Worm (Caenorhabditis elegans): ENCODE measurements around the gene K08F8.15.
A peak's percentile ranks its signal among the peaks of the same experiment; 100 is the strongest.

K08F8.15 gene

DNA sequence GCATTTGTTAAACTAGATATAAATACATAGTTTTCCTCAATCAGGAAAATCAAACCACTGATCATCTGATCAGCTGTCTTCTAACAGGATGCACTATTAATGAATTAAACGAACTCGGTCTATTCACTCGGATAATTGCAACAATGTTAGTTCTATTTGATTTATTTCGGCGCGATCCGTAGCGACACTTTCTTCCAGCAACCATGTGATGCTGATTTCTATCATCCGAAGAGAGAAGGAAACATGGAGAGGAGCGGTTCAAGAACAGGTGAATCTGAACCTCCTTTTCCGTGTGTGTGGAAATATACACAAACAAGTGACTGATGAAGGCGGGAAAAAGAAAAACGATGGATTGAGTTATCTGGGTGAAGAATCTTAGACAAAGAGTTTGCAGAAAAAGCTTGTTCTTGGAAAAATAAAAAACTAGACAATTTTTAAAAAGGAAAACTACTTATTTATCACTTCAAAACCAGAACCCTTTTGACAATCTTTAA is 34.8 kb upstream of the K08F8.15 start:
- TF ChIP-seq nhr-28 (tag; optimal IDR thresholded peaks at IDR 0.05): peak; percentile 4
- TF ChIP-seq unc-130 (GFP tag; optimal IDR thresholded peaks at IDR 0.05): no peak
- TF ChIP-seq hlh-11 (tag; optimal IDR thresholded peaks at IDR 0.05): peak; percentile 13
- no peak for TF ChIP-seq lin-13 (GFP tag; optimal IDR thresholded peaks at IDR 0.05)
- TF ChIP-seq tra-1 (GFP tag; IDR thresholded peaks at IDR 0.05): no peak

DNA sequence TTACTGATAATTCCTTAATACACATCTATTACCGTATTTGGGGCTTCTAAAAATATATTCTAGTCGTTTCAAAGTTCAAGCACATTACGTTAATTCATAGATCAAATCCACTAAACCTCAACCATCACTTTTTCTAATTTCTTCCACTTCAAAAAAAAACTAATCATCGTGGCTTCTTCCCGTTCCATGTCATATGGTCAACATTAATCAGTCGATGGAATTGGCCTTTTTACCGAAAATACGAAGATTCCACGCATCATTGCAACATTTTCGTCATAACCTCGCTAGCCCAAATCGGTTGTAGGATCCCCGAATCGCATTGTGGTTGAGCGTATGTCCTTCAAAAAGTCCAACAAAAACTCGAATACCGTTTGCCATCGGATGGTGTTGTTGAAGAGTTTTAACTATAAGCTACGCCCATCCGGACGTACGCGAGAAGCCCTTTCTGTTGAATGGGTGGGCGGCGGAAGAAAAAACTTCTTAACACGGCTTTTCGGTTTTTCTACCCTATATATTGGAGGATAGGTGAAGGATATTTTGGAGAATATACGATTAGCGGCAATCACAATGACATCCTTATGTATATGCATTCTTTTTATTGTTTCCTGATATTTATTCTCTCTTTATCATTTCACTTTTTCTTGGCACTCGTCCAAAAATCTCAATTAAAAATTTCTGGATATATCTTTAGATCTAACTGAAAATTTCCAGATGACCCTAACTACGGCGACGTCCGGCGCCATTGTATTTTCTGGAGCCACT is 34.1 kb upstream of the K08F8.15 start, which contains the start of gene rol-6:
TSS of gene rol-6 (plus strand) at position 712 of the 762 bp plus-strand sequence.
- TF ChIP-seq madf-5 (GFP tag; IDR thresholded peaks at IDR 0.05): no peak
- TF ChIP-seq mdl-1 (tag; optimal IDR thresholded peaks at IDR 0.05): no peak
- TF ChIP-seq aha-1 (tag): peak; percentile 85
- no peak for TF ChIP-seq mxl-3 (GFP tag; optimal IDR thresholded peaks at IDR 0.05)
- TF ChIP-seq nhr-111 (GFP tag; optimal IDR thresholded peaks at IDR 0.05): no peak
- TF ChIP-seq mes-2 (tag; optimal IDR thresholded peaks at IDR 0.05; ENCODE audit: poor library complexity, severe bottlenecking): no peak
- TF ChIP-seq ces-1 (GFP tag; optimal IDR thresholded peaks at IDR 0.05): no peak
- peak; percentile 17 for TF ChIP-seq hlh-11 (tag; optimal IDR thresholded peaks at IDR 0.05)
- no peak for TF ChIP-seq Y75B8A.6 (GFP tag; IDR thresholded peaks at IDR 0.05)
- no peak for TF ChIP-seq zfp-2 (tag; optimal IDR thresholded peaks at IDR 0.05)
- TF ChIP-seq hlh-30 (tag; optimal IDR thresholded peaks at IDR 0.05; ENCODE audit: insufficient read depth): no peak
- no peak for TF ChIP-seq egl-27 (tag; optimal IDR thresholded peaks at IDR 0.05)
- TF ChIP-seq sdz-12 (GFP tag; optimal IDR thresholded peaks at IDR 0.05): no peak
- TF ChIP-seq set-16 (GFP tag; IDR thresholded peaks at IDR 0.05): no peak
- peak; percentile 30 for TF ChIP-seq nhr-28 (tag; optimal IDR thresholded peaks at IDR 0.05)

ce11 chrII:8733627-8734026 is 33.0 kb upstream of the K08F8.15 start:
- no peak for TF ChIP-seq gei-8 (GFP tag; optimal IDR thresholded peaks at IDR 0.05)
- no peak for TF ChIP-seq T20F7.1 (GFP tag; optimal IDR thresholded peaks at IDR 0.05)
- TF ChIP-seq nhr-42 (GFP tag; IDR thresholded peaks at IDR 0.05): 0 out of 2 replicates have a peak, but pooled peaks have one; percentile 7
- TF ChIP-seq Y48G9A.11 (GFP tag; IDR thresholded peaks at IDR 0.05): no peak
- no peak for TF ChIP-seq saeg-2 (GFP tag; IDR thresholded peaks at IDR 0.05)
- TF ChIP-seq nhr-102 (tag; optimal IDR thresholded peaks at IDR 0.05): no peak
- no peak for TF ChIP-seq ceh-82 (tag; optimal IDR thresholded peaks at IDR 0.05)
- peak; percentile 91 for TF ChIP-seq set-16 (GFP tag; IDR thresholded peaks at IDR 0.05)
- TF ChIP-seq nhr-111 (GFP tag; optimal IDR thresholded peaks at IDR 0.05): no peak
- TF ChIP-seq nhr-76 (tag; optimal IDR thresholded peaks at IDR 0.05): no peak
- no peak for TF ChIP-seq lin-15B (tag; optimal IDR thresholded peaks at IDR 0.05)
- no peak for TF ChIP-seq mep-1 (tag; optimal IDR thresholded peaks at IDR 0.05)
- TF ChIP-seq nhr-77 (tag; optimal IDR thresholded peaks at IDR 0.05): no peak
- 0 out of 2 replicates have a peak, but pooled peaks have one; percentile 29 for TF ChIP-seq F26F4.8 (GFP tag; conservative IDR thresholded peaks at IDR 0.05)
- TF ChIP-seq tag-97 (GFP tag; IDR thresholded peaks at IDR 0.05): no peak
- no peak for TF ChIP-seq daf-8 (GFP tag; IDR thresholded peaks at IDR 0.05)
- no peak for TF ChIP-seq ceh-62 (tag; optimal IDR thresholded peaks at IDR 0.05)
- TF ChIP-seq arid-1 (GFP tag; conservative IDR thresholded peaks at IDR 0.05): no peak
- no peak for TF ChIP-seq nhr-237 (tag; optimal IDR thresholded peaks at IDR 0.05)
- TF ChIP-seq Y75B8A.6 (GFP tag; IDR thresholded peaks at IDR 0.05): no peak
- TF ChIP-seq cey-2 (tag; optimal IDR thresholded peaks at IDR 0.05; ENCODE audit: borderline replicate concordance, insufficient read depth): no peak
- TF ChIP-seq fos-1 (tag; optimal IDR thresholded peaks at IDR 0.05): no peak
- no peak for TF ChIP-seq F49E8.2 (tag; optimal IDR thresholded peaks at IDR 0.05; ENCODE audit: borderline replicate concordance)

Measured in whole organism, L4 larva.